Worm (Caenorhabditis elegans): ENCODE results near the gene mig-23.

DNA sequence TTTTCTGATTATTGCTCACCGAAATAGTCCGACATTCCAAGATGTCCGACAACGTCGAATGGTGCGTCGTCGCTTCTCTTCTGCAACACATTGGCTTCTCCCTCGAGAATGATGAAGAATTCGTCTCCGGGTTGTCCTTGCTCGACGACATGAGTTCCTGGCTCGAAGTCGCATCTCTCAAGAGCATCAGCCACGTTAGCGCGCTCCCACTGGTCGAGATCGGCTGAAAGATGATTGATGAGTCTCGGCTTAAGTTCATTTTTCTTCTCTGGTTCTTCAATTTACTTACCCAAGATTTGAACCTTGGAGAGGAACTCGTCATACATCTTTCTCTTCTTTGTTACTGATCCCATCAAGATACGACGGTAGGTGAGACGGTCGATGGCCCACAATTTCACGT is 23.5 kb upstream of the mig-23 start:
- TF ChIP-seq nhr-11 (tag; optimal IDR thresholded peaks at IDR 0.05) (no peak), nfya-1 (tag; optimal IDR thresholded peaks at IDR 0.05) (no peak), pax-1 (tag; optimal IDR thresholded peaks at IDR 0.05) (no peak), pha-2 (tag; optimal IDR thresholded peaks at IDR 0.05) (no peak), ceh-6 (GFP tag; optimal IDR thresholded peaks at IDR 0.05) (no peak), pqm-1 (tag; optimal IDR thresholded peaks at IDR 0.05) (no peak), ref-2 (tag; optimal IDR thresholded peaks at IDR 0.05) (no peak), sdc-2 (tag; optimal IDR thresholded peaks at IDR 0.05) (no peak), ceh-30 (tag; optimal IDR thresholded peaks at IDR 0.05) (no peak), lin-11 (tag; optimal IDR thresholded peaks at IDR 0.05) (no peak), pat-9 (tag; optimal IDR thresholded peaks at IDR 0.05) (no peak), pag-3 (tag; optimal IDR thresholded peaks at IDR 0.05; ENCODE audit: borderline replicate concordance) (no peak), ahr-1 (tag; optimal IDR thresholded peaks at IDR 0.05) (no peak), ama-1 (optimal IDR thresholded peaks at IDR 0.05) (no peak)
